Worm (Caenorhabditis elegans): ENCODE results near the gene ttbk-2.1.

- TF ChIP-seq nhr-12 (tag; optimal IDR thresholded peaks at IDR 0.05) (no peak), ceh-28 (tag; optimal IDR thresholded peaks at IDR 0.05) (no peak), pqm-1 (tag; optimal IDR thresholded peaks at IDR 0.05) (no peak), nhr-28 (tag; optimal IDR thresholded peaks at IDR 0.05) (no peak), egl-27 (tag; optimal IDR thresholded peaks at IDR 0.05) (no peak), ceh-82 (tag; optimal IDR thresholded peaks at IDR 0.05) (no peak), pha-4 (tag; optimal IDR thresholded peaks at IDR 0.05) (no peak), R02D3.7 (tag; optimal IDR thresholded peaks at IDR 0.05) (no peak), skn-1 (tag; optimal IDR thresholded peaks at IDR 0.05) (no peak), snpc-4 (tag; optimal IDR thresholded peaks at IDR 0.05) (no peak), nhr-76 (tag; optimal IDR thresholded peaks at IDR 0.05) (no peak), fkh-10 (GFP tag; optimal IDR thresholded peaks at IDR 0.05) (no peak)
Observed at ce11 chrIV:5268803-5269202, 10.3 kb downstream of the ttbk-2.1 start, which contains the start of gene F36H12.4.

Measured in whole organism, L3 larva.